Worm (Caenorhabditis elegans): ENCODE results near the gene ZK470.4.

Gene ZK470.4

DNA sequence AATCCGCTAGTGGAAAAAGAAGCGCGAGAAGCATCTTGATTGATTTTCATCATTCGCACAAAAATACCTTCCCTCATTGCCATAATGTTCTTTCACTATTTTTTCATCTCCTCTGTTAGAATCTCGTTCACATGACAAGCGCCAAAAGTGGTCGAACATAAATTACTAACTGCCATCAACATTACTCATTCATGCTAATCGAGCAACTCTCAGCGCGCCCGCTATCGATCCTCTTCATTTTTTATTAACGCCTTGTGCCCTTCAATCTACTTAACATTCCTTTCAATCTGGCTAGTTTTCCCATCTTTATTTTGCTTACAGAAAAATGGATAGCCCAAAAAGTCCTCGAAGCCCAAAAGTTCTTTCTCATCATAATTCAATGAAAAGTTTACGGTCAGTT, 21.9 kb downstream of the ZK470.4 start, which contains the start of gene F09F9.5:
F09F9.5 (plus strand) TSS at position 301 of the 400 bp plus-strand sequence.
- TF ChIP-seq duxl-1 (tag; optimal IDR thresholded peaks at IDR 0.05; ENCODE audit: poor library complexity): no peak
- TF ChIP-seq Y75B8A.6 (GFP tag; IDR thresholded peaks at IDR 0.05): no peak
- TF ChIP-seq hif-1 (tag; optimal IDR thresholded peaks at IDR 0.05): no peak
- no peak for TF ChIP-seq zip-11 (GFP tag; IDR thresholded peaks at IDR 0.05)
- TF ChIP-seq zfp-3 (GFP tag; conservative IDR thresholded peaks at IDR 0.05): no peak
- no peak for TF ChIP-seq lin-39 (tag; optimal IDR thresholded peaks at IDR 0.05)
- TF ChIP-seq egl-43 (GFP tag; IDR thresholded peaks at IDR 0.05): no peak
- no peak for TF ChIP-seq hmg-1.1 (GFP tag; IDR thresholded peaks at IDR 0.05)
- TF ChIP-seq ctbp-1 (GFP tag; IDR thresholded peaks at IDR 0.05): no peak
- no peak for TF ChIP-seq mdt-29 (GFP tag; IDR thresholded peaks at IDR 0.05)
- TF ChIP-seq unc-130 (GFP tag; optimal IDR thresholded peaks at IDR 0.05): no peak
- TF ChIP-seq unc-62 (GFP tag; optimal IDR thresholded peaks at IDR 0.05 in 1 of 2): no peak
- no peak for TF ChIP-seq unc-62 (tag; optimal IDR thresholded peaks at IDR 0.05)
- no peak for TF ChIP-seq mxl-2 (GFP tag; conservative IDR thresholded peaks at IDR 0.05)
- no peak for TF ChIP-seq R02D3.7 (tag; optimal IDR thresholded peaks at IDR 0.05)
- no peak for TF ChIP-seq T20F7.1 (GFP tag; optimal IDR thresholded peaks at IDR 0.05)

DNA sequence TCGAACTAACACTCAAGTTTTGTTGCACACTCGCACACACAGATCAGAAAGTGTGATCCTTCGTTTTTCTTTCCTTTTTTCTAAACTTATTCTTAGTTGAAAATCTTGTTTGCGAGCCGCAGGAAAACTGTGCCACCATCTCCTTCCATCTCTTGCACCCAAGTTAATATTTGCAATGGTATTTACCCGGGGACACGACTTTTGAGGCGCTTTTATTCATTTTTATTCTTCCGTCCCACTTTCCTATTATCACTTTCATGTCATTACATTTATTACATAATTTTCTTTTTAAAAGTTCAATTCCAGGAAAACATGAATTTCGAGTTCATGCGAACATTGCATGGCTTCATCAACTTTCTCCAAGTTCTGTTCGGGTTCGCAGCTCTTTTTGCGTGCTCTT, 24.5 kb downstream of the ZK470.4 start, which contains the start of gene F09F9.1:
F09F9.1 (plus strand) TSS at position 301 of the 400 bp plus-strand sequence.
- TF ChIP-seq hlh-30 (tag; optimal IDR thresholded peaks at IDR 0.05; ENCODE audit: insufficient read depth) (no peak), F44E2.7 (GFP tag; IDR thresholded peaks at IDR 0.05) (no peak), ceh-28 (tag; optimal IDR thresholded peaks at IDR 0.05) (no peak), T26A8.4 (GFP tag; IDR thresholded peaks at IDR 0.05) (no peak), Y48G9A.11 (GFP tag; IDR thresholded peaks at IDR 0.05) (no peak), lin-29 (GFP tag; IDR thresholded peaks at IDR 0.05) (no peak), lim-7 (GFP tag; IDR thresholded peaks at IDR 0.05) (no peak), nhr-41 (GFP tag; IDR thresholded peaks at IDR 0.05) (no peak), egl-43 (GFP tag; IDR thresholded peaks at IDR 0.05) (no peak), dmd-6 (GFP tag; IDR thresholded peaks at IDR 0.05) (no peak)

DNA sequence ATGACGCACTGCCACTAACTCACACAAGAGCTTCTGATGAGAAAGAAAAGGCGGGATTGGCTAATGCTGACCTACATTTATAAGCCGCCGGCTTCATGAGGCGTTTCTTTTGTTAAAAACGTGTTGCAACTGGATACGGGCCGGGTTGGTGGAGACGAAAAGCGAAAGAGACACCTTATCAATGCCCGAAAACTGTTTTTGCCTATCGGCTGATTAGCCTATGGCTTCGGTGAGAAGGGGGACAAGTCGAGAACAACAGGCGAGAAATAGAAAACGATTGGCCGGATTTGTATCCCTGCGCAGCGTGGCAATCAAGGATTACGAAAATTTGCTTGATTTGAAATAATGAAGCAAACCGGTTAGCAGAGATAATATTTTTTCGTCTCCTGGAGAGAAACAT, 28.2 kb downstream of the ZK470.4 start, which contains the start of gene F09F9.2:
F09F9.2 (minus strand) TSS at position 25 of the 400 bp plus-strand sequence.
- TF ChIP-seq lin-13 (GFP tag; optimal IDR thresholded peaks at IDR 0.05) (no peak), mxl-3 (GFP tag; optimal IDR thresholded peaks at IDR 0.05) (peak; percentile 37), hlh-11 (tag; optimal IDR thresholded peaks at IDR 0.05) (peak; percentile 33)

DNA sequence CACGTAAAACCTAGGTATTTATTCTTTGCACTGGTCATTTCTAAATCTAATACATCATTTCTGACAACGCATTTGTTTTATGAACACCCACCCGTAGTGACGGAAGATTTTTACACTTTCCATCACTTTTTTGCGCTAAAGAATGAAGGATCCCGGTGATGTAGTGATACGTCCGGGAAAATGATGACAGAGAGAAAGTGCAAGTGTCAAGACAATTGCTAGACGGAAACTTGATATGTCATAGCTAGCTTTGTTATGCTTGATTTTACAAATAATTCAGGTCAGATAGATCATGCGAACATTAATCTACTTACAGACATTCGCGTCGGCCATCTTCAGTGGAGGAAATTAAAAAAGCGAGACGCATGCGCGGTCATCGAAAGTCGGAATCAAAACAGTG, 29.6 kb downstream of the ZK470.4 start:
- TF ChIP-seq pqm-1 (tag; optimal IDR thresholded peaks at IDR 0.05): no peak
- peak in 1 of 2 experiments; percentile 72 for TF ChIP-seq unc-62 (GFP tag; optimal IDR thresholded peaks at IDR 0.05 in 1 of 2)
- TF ChIP-seq unc-62 (tag; optimal IDR thresholded peaks at IDR 0.05): no peak
- no peak for TF ChIP-seq nhr-102 (tag; optimal IDR thresholded peaks at IDR 0.05)
- TF ChIP-seq hlh-11 (tag; optimal IDR thresholded peaks at IDR 0.05): peak; percentile 31
- no peak for TF ChIP-seq ceh-32 (tag; optimal IDR thresholded peaks at IDR 0.05; ENCODE audit: poor library complexity)
- no peak for TF ChIP-seq daf-19 (GFP tag; conservative IDR thresholded peaks at IDR 0.05)
- TF ChIP-seq gei-8 (GFP tag; optimal IDR thresholded peaks at IDR 0.05): no peak
- TF ChIP-seq nhr-28 (tag; optimal IDR thresholded peaks at IDR 0.05): peak; percentile 15
- no peak for TF ChIP-seq vab-7 (GFP tag; IDR thresholded peaks at IDR 0.05)
- TF ChIP-seq mdt-29 (GFP tag; IDR thresholded peaks at IDR 0.05): no peak
- no peak for TF ChIP-seq lin-39 (tag; optimal IDR thresholded peaks at IDR 0.05)
- peak; percentile 57 for TF ChIP-seq aha-1 (tag)
- peak; percentile 5 for TF ChIP-seq hlh-30 (tag; optimal IDR thresholded peaks at IDR 0.05; ENCODE audit: insufficient read depth)
- TF ChIP-seq unc-39 (tag; optimal IDR thresholded peaks at IDR 0.05): no peak
- no peak for TF ChIP-seq lin-38 (GFP tag; IDR thresholded peaks at IDR 0.05)
- TF ChIP-seq lin-15B (tag; optimal IDR thresholded peaks at IDR 0.05): no peak
- no peak for TF ChIP-seq duxl-1 (tag; optimal IDR thresholded peaks at IDR 0.05; ENCODE audit: poor library complexity)
- no peak for TF ChIP-seq lin-29 (GFP tag; IDR thresholded peaks at IDR 0.05)
